Fruit fly (Drosophila melanogaster): ENCODE results near the gene ND-SGDH.

dm6 chr3L:12162156-12162682 lies 23.8 kb upstream of the ND-SGDH start:
- TF ChIP-seq dac (GFP tag; optimal IDR thresholded peaks at IDR 0.05) (no peak), Met (GFP tag; optimal IDR thresholded peaks at IDR 0.05) (no peak), esn (GFP tag; optimal IDR thresholded peaks at IDR 0.05) (no peak), CG10669 (GFP tag; optimal IDR thresholded peaks at IDR 0.05) (no peak), CG8319 (GFP tag; optimal IDR thresholded peaks at IDR 0.05) (no peak), OdsH (GFP tag; optimal IDR thresholded peaks at IDR 0.05) (no peak), Sox15 (GFP tag; optimal IDR thresholded peaks at IDR 0.05) (no peak)

Measured in whole organism, prepupa.